Fruit fly (Drosophila melanogaster) whole organism, embryonic: ENCODE results near the gene CG14230.

Experiments used
- Adf1 ChIP-seq: fragments of 200-800 bp; sonication (Bioruptor generic); IDR thresholded peaks from 2 replicates; pipeline ENCODE4 v1.3.6; 2022; ENCODE audit warnings: missing biosample characterization, missing genetic modification characterization
- Antp ChIP-seq: fragments of 200-800 bp; sonication (Bioruptor generic); optimal IDR thresholded peaks from 3 replicates; lab custom pipeline; 2016; ENCODE audit warnings: missing biosample characterization, missing genetic modification characterization
- BEAF-32 ChIP-seq: fragments of 200-800 bp; sonication (Bioruptor generic); optimal IDR thresholded peaks from 3 replicates; lab custom pipeline; 2017; ENCODE audit warnings: missing biosample characterization, missing genetic modification characterization, mild to moderate bottlenecking, moderate library complexity, missing genetic modification reagents
- Bgb ChIP-seq: fragments of 200-800 bp; sonication (Bioruptor generic); IDR thresholded peaks from 2 replicates; pipeline ENCODE4 v1.3.6; 2022; ENCODE audit warnings: missing biosample characterization, missing genetic modification characterization; ENCODE audit not compliant: partially characterized antibody
- Blimp-1 ChIP-seq: fragments of 200-800 bp; sonication (Bioruptor generic); optimal IDR thresholded peaks from 3 replicates; lab custom pipeline; 2018; ENCODE audit warnings: missing biosample characterization, missing genetic modification characterization, mild to moderate bottlenecking, moderate library complexity, missing genetic modification reagents
- C15 ChIP-seq: fragments of 200-800 bp; sonication (Bioruptor generic); IDR thresholded peaks from 3 replicates; pipeline ENCODE4 v1.3.6; 2022; ENCODE audit warnings: missing biosample characterization, missing genetic modification characterization
- CG12659 ChIP-seq: fragments of 200-800 bp; sonication (Bioruptor generic); optimal IDR thresholded peaks from 3 replicates; lab custom pipeline; 2017; ENCODE audit warnings: mild to moderate bottlenecking, missing biosample characterization, missing genetic modification reagents, missing genetic modification characterization
- CG13424 ChIP-seq: fragments of 200-800 bp; sonication (Bioruptor generic); optimal IDR thresholded peaks from 2 replicates; lab custom pipeline; 2019; ENCODE audit warnings: missing biosample characterization, mild to moderate bottlenecking, missing genetic modification characterization, moderate library complexity
- CG14667 ChIP-seq: fragments of 200-800 bp; sonication (Bioruptor generic); IDR thresholded peaks from 2 replicates; pipeline ENCODE4 v1.3.6; 2022; ENCODE audit warnings: missing biosample characterization, missing genetic modification characterization
- CG1832 ChIP-seq: fragments of 200-800 bp; sonication (Bioruptor generic); optimal IDR thresholded peaks from 2 replicates; lab custom pipeline; 2017; ENCODE audit warnings: missing biosample characterization, mild to moderate bottlenecking, missing genetic modification characterization, inconsistent platforms
- CG2129 ChIP-seq: fragments of 200-800 bp; sonication (Bioruptor generic); IDR thresholded peaks from 2 replicates; pipeline ENCODE4 v1.3.6; 2022; ENCODE audit warnings: missing biosample characterization, missing genetic modification characterization; ENCODE audit not compliant: partially characterized antibody
- CG2202 ChIP-seq: fragments of 200-800 bp; sonication (Bioruptor generic); optimal IDR thresholded peaks from 2 replicates; lab custom pipeline; 2018; ENCODE audit warnings: missing biosample characterization, mild to moderate bottlenecking, missing genetic modification characterization
- CG2678 ChIP-seq: fragments of 200-800 bp; sonication (Bioruptor generic); optimal IDR thresholded peaks from 3 replicates; lab custom pipeline; 2019; ENCODE audit warnings: missing biosample characterization, mild to moderate bottlenecking, missing genetic modification characterization, moderate library complexity
- CG3726 ChIP-seq: fragments of 200-800 bp; sonication (Bioruptor generic); IDR thresholded peaks from 3 replicates; pipeline ENCODE4, ENCODE4 v1.3.6; 2022; ENCODE audit warnings: missing biosample characterization, missing genetic modification characterization
- CG42726 ChIP-seq: fragments of 200-800 bp; sonication (Bioruptor generic); IDR thresholded peaks from 2 replicates; pipeline ENCODE4 v1.3.6; 2022; ENCODE audit warnings: missing biosample characterization, missing genetic modification characterization; ENCODE audit not compliant: partially characterized antibody
- CG8478 ChIP-seq: fragments of >200 bp; optimal IDR thresholded peaks from 2 replicates; lab custom pipeline; 2018
- CG9437 ChIP-seq: fragments of 200-800 bp; sonication (Bioruptor generic); optimal IDR thresholded peaks from 2 replicates; lab custom pipeline; 2018; ENCODE audit warnings: missing biosample characterization, mild to moderate bottlenecking, missing genetic modification characterization
- CHES-1-like ChIP-seq: fragments of 200-800 bp; sonication (Bioruptor generic); optimal IDR thresholded peaks from 2 replicates; lab custom pipeline; 2016; ENCODE audit warnings: missing biosample characterization, missing genetic modification characterization
- Dp ChIP-seq: fragments of 200-800 bp; sonication (Bioruptor generic); optimal IDR thresholded peaks from 2 replicates; lab custom pipeline; 2018; ENCODE audit warnings: missing biosample characterization, mild to moderate bottlenecking, missing genetic modification characterization, moderate library complexity
- ERR ChIP-seq: fragments of 200-800 bp; sonication (Bioruptor generic); optimal IDR thresholded peaks from 2 replicates; lab custom pipeline; 2016; ENCODE audit warnings: missing biosample characterization, missing genetic modification characterization
- Hey ChIP-seq: fragments of 200-800 bp; sonication (Bioruptor generic); optimal IDR thresholded peaks from 3 replicates; lab custom pipeline; 2018; ENCODE audit warnings: missing biosample characterization, mild to moderate bottlenecking, missing genetic modification characterization
- Hr3 ChIP-seq: fragments of 200-800 bp; sonication (Bioruptor generic); optimal IDR thresholded peaks from 3 replicates; lab custom pipeline; 2016; ENCODE audit warnings: missing biosample characterization, missing genetic modification characterization
- Mad ChIP-seq: fragments of 200-800 bp; sonication (Bioruptor generic); optimal IDR thresholded peaks from 2 replicates; lab custom pipeline; 2016; ENCODE audit warnings: missing biosample characterization, missing genetic modification characterization
- Nf-YB ChIP-seq: fragments of 200-800 bp; sonication (Bioruptor generic); optimal IDR thresholded peaks from 3 replicates; lab custom pipeline; 2019; ENCODE audit warnings: missing biosample characterization, mild to moderate bottlenecking, missing genetic modification characterization, moderate library complexity
- Sox100B ChIP-seq: fragments of 200-800 bp; sonication (Bioruptor generic); optimal IDR thresholded peaks from 3 replicates; lab custom pipeline; 2018; ENCODE audit warnings: missing biosample characterization, mild to moderate bottlenecking, missing genetic modification characterization
- Sry-δ ChIP-seq: fragments of 200-800 bp; sonication (Bioruptor generic); optimal IDR thresholded peaks from 2 replicates; lab custom pipeline; 2016; ENCODE audit warnings: missing biosample characterization, missing genetic modification characterization
- ac ChIP-seq: fragments of 200-800 bp; sonication (Bioruptor generic); optimal IDR thresholded peaks from 3 replicates; lab custom pipeline; 2017; ENCODE audit warnings: missing biosample characterization, mild to moderate bottlenecking, missing genetic modification characterization
- ase ChIP-seq: fragments of 200-800 bp; sonication (Bioruptor generic); IDR thresholded peaks from 3 replicates; pipeline ENCODE4 v1.3.6; 2022; ENCODE audit warnings: missing biosample characterization, missing genetic modification characterization
- ash1 ChIP-seq: fragments of 200-800 bp; sonication (Bioruptor generic); optimal IDR thresholded peaks from 2 replicates; lab custom pipeline; 2018; ENCODE audit warnings: missing biosample characterization, mild to moderate bottlenecking, missing genetic modification characterization
- az2 ChIP-seq: fragments of 200-800 bp; sonication (Bioruptor generic); optimal IDR thresholded peaks from 3 replicates; lab custom pipeline; 2016; ENCODE audit warnings: missing biosample characterization, missing genetic modification characterization
- corto ChIP-seq: fragments of 200-800 bp; sonication (Bioruptor generic); optimal IDR thresholded peaks from 2 replicates; lab custom pipeline; 2016; ENCODE audit warnings: missing biosample characterization, mild to moderate bottlenecking, missing genetic modification characterization, moderate library complexity
- danr ChIP-seq: fragments of 200-800 bp; sonication (Bioruptor generic); IDR thresholded peaks from 2 replicates; pipeline ENCODE4 v1.3.6; 2022; ENCODE audit warnings: missing biosample characterization, missing genetic modification characterization
- en ChIP-seq: fragments of 200-800 bp; sonication (Bioruptor generic); optimal IDR thresholded peaks from 2 replicates; lab custom pipeline; 2016; ENCODE audit warnings: missing biosample characterization, missing genetic modification characterization
- exex ChIP-seq: fragments of 200-800 bp; sonication (Bioruptor generic); optimal IDR thresholded peaks from 4 replicates; lab custom pipeline; 2018; ENCODE audit warnings: missing biosample characterization, mild to moderate bottlenecking, missing genetic modification characterization, moderate library complexity
- gcm ChIP-seq: fragments of 200-800 bp; sonication (Bioruptor generic); optimal IDR thresholded peaks from 2 replicates; lab custom pipeline; 2019; ENCODE audit warnings: missing biosample characterization, mild to moderate bottlenecking, missing genetic modification characterization, moderate library complexity
- grau ChIP-seq: fragments of 200-800 bp; optimal IDR thresholded peaks from 3 replicates; lab custom pipeline; 2019; ENCODE audit warnings: missing biosample characterization, mild to moderate bottlenecking, missing genetic modification characterization, moderate library complexity
- gt ChIP-seq: fragments of 200-800 bp; sonication (Bioruptor generic); IDR thresholded peaks from 2 replicates; pipeline ENCODE4 v1.3.6; 2022; ENCODE audit warnings: missing biosample characterization, missing genetic modification characterization
- h ChIP-seq: fragments of >200 bp; optimal IDR thresholded peaks from 2 replicates; lab custom pipeline; 2017
- ind ChIP-seq: fragments of 200-800 bp; sonication (Bioruptor generic); optimal IDR thresholded peaks from 3 replicates; lab custom pipeline; 2016; ENCODE audit warnings: missing biosample characterization, missing genetic modification characterization
- jing ChIP-seq: fragments of 200-800 bp; sonication (Bioruptor generic); optimal IDR thresholded peaks from 2 replicates; lab custom pipeline; 2018; ENCODE audit warnings: missing biosample characterization, mild to moderate bottlenecking, missing genetic modification characterization
- knrl ChIP-seq: fragments of 200-800 bp; sonication (Bioruptor generic); IDR thresholded peaks from 3 replicates; pipeline ENCODE4 v1.3.6; 2022; ENCODE audit warnings: missing biosample characterization, missing genetic modification characterization; ENCODE audit not compliant: partially characterized antibody
- nerfin-2 ChIP-seq: fragments of 200-800 bp; sonication (Bioruptor generic); IDR thresholded peaks from 2 replicates; pipeline ENCODE4 v1.3.6; 2022; ENCODE audit warnings: missing biosample characterization, missing genetic modification characterization; ENCODE audit not compliant: partially characterized antibody
- nom ChIP-seq: fragments of 200-800 bp; sonication (Bioruptor generic); optimal IDR thresholded peaks from 2 replicates; lab custom pipeline; 2017; ENCODE audit warnings: missing biosample characterization, missing genetic modification characterization, mild to moderate bottlenecking, moderate library complexity, missing genetic modification reagents
- p53 ChIP-seq: fragments of 200-800 bp; sonication (Bioruptor generic); optimal IDR thresholded peaks from 2 replicates; lab custom pipeline; 2016; ENCODE audit warnings: missing biosample characterization, missing genetic modification characterization
- psq ChIP-seq: fragments of 200-800 bp; sonication (Bioruptor generic); optimal IDR thresholded peaks from 2 replicates; lab custom pipeline; 2017; ENCODE audit warnings: missing biosample characterization, missing genetic modification characterization
- repo ChIP-seq: fragments of 200-800 bp; sonication (Bioruptor generic); optimal IDR thresholded peaks from 2 replicates; lab custom pipeline; 2016; ENCODE audit warnings: missing biosample characterization, missing genetic modification characterization
- sens-2 ChIP-seq: fragments of 200-800 bp; sonication (Bioruptor generic); IDR thresholded peaks from 2 replicates; pipeline ENCODE4 v1.3.6; 2022; ENCODE audit warnings: missing biosample characterization, missing genetic modification characterization
- sim ChIP-seq: fragments of 200-800 bp; sonication (Bioruptor generic); IDR thresholded peaks from 2 replicates; pipeline ENCODE4 v1.3.6; 2022; ENCODE audit warnings: missing biosample characterization, missing genetic modification characterization
- trem ChIP-seq: fragments of 200-800 bp; optimal IDR thresholded peaks from 3 replicates; lab custom pipeline; 2019; ENCODE audit warnings: missing biosample characterization, mild to moderate bottlenecking, missing genetic modification characterization, moderate library complexity
- twi ChIP-seq: fragments of 200-800 bp; optimal IDR thresholded peaks from 2 replicates; lab custom pipeline; 2019; ENCODE audit warnings: missing biosample characterization, mild to moderate bottlenecking, missing genetic modification characterization, moderate library complexity
- tx ChIP-seq: fragments of 200-800 bp; sonication (Bioruptor generic); optimal IDR thresholded peaks from 2 replicates; lab custom pipeline; 2016; ENCODE audit warnings: missing biosample characterization, missing genetic modification characterization

Gene CG14230

DNA sequence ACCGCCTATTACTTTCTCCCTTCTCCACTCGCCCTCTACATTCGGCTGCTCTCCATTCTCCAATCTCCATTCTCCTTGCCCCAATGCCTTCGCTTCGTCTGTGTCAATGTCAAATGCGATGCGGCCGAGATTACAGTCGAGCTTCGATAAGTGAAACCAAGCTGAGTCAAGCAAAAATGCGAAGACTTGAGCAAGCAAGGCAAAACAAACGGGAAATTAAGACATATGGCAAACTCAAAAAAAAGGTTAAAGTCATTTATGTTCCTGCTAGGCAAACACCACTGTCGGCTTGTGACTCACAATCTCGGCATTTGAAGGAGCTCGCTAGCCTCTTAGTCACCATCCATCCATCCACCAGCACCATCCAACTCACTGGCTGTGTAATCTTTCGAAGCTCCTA is 35.6 kb upstream of the CG14230 start (continued):
- TF ChIP-seq CG2129 (GFP tag; lab: Robert Waterston, UW) (no peak), corto (GFP tag; lab: Kevin White, UChicago) (peak; percentile 98), Hr3 (GFP tag; lab: Kevin White, UChicago) (peak; percentile 95), psq (GFP tag; lab: Kevin White, UChicago) (peak; percentile 80), sim (peak; percentile 73), ash1 (peak; percentile 42), CG8478 (lab: Kevin White, UChicago) (no peak), CG1832 (peak; percentile 13), CHES-1-like (GFP tag; lab: Kevin White, UChicago) (peak; percentile 98), Hey (tag; lab: Kevin White, UChicago) (peak; percentile 89), CG12659 (peak; percentile 96), Sry-δ (GFP tag; lab: Kevin White, UChicago) (peak; percentile 68), trem (tag; lab: Kevin White, UChicago) (peak; percentile 80), danr (GFP tag; lab: Robert Waterston, UW) (peak; percentile 86), CG14667 (peak; percentile 90), ERR (GFP tag; lab: Kevin White, UChicago) (peak; percentile 98), tx (peak; percentile 97), Mad (GFP tag; lab: Kevin White, UChicago) (peak; percentile 96), az2 (GFP tag; lab: Kevin White, UChicago) (peak; percentile 98), BEAF-32 (peak; percentile 18), CG9437 (peak; percentile 86), CG42726 (no peak), p53 (GFP tag; lab: Kevin White, UChicago) (peak; percentile 95), Antp (peak; percentile 99), h (no peak), Adf1 (GFP tag; lab: Robert Waterston, UW) (peak; percentile 68), sens-2 (GFP tag; lab: Robert Waterston, UW) (peak; percentile 92), gcm (GFP tag; lab: Kevin White, UChicago) (peak; percentile 96), CG2678 (tag; lab: Kevin White, UChicago) (peak; percentile 95), Nf-YB (peak; percentile 84), en (GFP tag; lab: Kevin White, UChicago) (peak; percentile 96), ac (GFP tag; lab: Kevin White, UChicago) (peak; percentile 89), CG2202 (peak; percentile 94), Bgb (GFP tag; lab: Robert Waterston, UW) (no peak), nom (GFP tag; lab: Kevin White, UChicago) (peak; percentile 96), jing (GFP tag; lab: Kevin White, UChicago) (peak; percentile 93), CG3726 (GFP tag; lab: Robert Waterston, UW) (peak; percentile 90), Blimp-1 (peak; percentile 85), Sox100B (GFP tag; lab: Kevin White, UChicago) (no peak), grau (tag; lab: Kevin White, UChicago) (peak; percentile 100), knrl (GFP tag; lab: Robert Waterston, UW) (no peak), ase (peak; percentile 86), nerfin-2 (GFP tag; lab: Robert Waterston, UW) (no peak), twi (peak; percentile 92), exex (tag; lab: Kevin White, UChicago) (no peak), CG13424 (tag; lab: Kevin White, UChicago) (peak; percentile 93), gt (peak; percentile 86), Dp (GFP tag; lab: Kevin White, UChicago) (peak; percentile 12), ind (peak; percentile 96), C15 (GFP tag; lab: Robert Waterston, UW) (peak; percentile 77), repo (GFP tag; lab: Kevin White, UChicago) (peak; percentile 94)
